Worm (Caenorhabditis elegans) whole organism, L1 larva: ENCODE data around the gene rha-1.

ENCODE experiments used
- C16A3.4 ChIP-seq: fragments of 150-350 bp; optimal IDR thresholded peaks from 2 replicates; lab custom pipeline; 2014; ENCODE audit warnings: missing biosample characterization, missing genetic modification characterization
- F16B12.6 ChIP-seq: fragments of 150-350 bp; optimal IDR thresholded peaks from 2 replicates; lab custom pipeline; 2014; ENCODE audit warnings: missing biosample characterization, missing genetic modification characterization
- alr-1 ChIP-seq: fragments of 200-800 bp; sonication (Bioruptor generic); optimal IDR thresholded peaks from 2 replicates; lab custom pipeline; 2018; ENCODE audit warnings: borderline replicate concordance, mild to moderate bottlenecking, missing genetic modification characterization, missing compliant biosample characterization
- ama-1 ChIP-seq: fragments of 150-350 bp; optimal IDR thresholded peaks from 2 replicates; lab custom pipeline; 2014
- ceh-88 ChIP-seq: fragments of 200-800 bp; sonication (Bioruptor generic); IDR thresholded peaks from 2 replicates; pipeline ENCODE4 v1.3.6; 2022; ENCODE audit warnings: missing genetic modification characterization, missing compliant biosample characterization
- ceh-90 ChIP-seq: sonication (generic microtip); optimal IDR thresholded peaks from 2 replicates; lab custom pipeline; 2016; ENCODE audit warnings: missing genetic modification characterization, missing compliant biosample characterization
- efl-1 ChIP-seq, 4 experiments: fragments of 150-350 bp; optimal IDR thresholded peaks in 3 of 4; peaks in 1 of 4; 1 replicate in 1 of 4; 2 replicates in 3 of 4; lab custom pipeline; 2014; ENCODE audit warnings: missing biosample characterization in 2 of 4, missing genetic modification characterization in 2 of 4, missing genetic modification reagents in 2 of 4
- egl-27 ChIP-seq, 2 experiments: fragments of 150-350 bp in 1 of 2; sonication (generic microtip); optimal IDR thresholded peaks; 3 replicates each; lab custom pipeline; 2017 to 2018; ENCODE audit warnings: missing biosample characterization in 2 of 2, missing genetic modification characterization in 2 of 2, missing genetic modification reagents in 2 of 2
- ets-5 ChIP-seq: fragments of 200-800 bp; sonication (Bioruptor generic); IDR thresholded peaks from 2 replicates; pipeline ENCODE4 v1.3.6; 2022; ENCODE audit warnings: missing genetic modification characterization, missing compliant biosample characterization
- fkh-4 ChIP-seq: sonication (generic microtip); optimal IDR thresholded peaks from 2 replicates; lab custom pipeline; 2016; ENCODE audit warnings: missing compliant biosample characterization, missing genetic modification characterization, borderline replicate concordance
- hlh-17 ChIP-seq: fragments of 200-800 bp; sonication (Bioruptor generic); optimal IDR thresholded peaks from 2 replicates; lab custom pipeline; 2018; ENCODE audit warnings: missing genetic modification characterization, mild to moderate bottlenecking, missing compliant biosample characterization, moderate library complexity, borderline replicate concordance
- hlh-4 ChIP-seq: sonication (generic microtip); optimal IDR thresholded peaks from 2 replicates; lab custom pipeline; 2016; ENCODE audit warnings: mild to moderate bottlenecking, missing genetic modification characterization, missing compliant biosample characterization
- hpl-2 ChIP-seq: fragments of 150-350 bp; optimal IDR thresholded peaks from 2 replicates; lab custom pipeline; 2014; ENCODE audit warnings: missing biosample characterization, missing genetic modification reagents, missing genetic modification characterization
- lin-13 ChIP-seq: fragments of 150-350 bp; optimal IDR thresholded peaks from 2 replicates; lab custom pipeline; 2014; ENCODE audit warnings: missing biosample characterization, missing genetic modification reagents, missing genetic modification characterization
- lin-14 ChIP-seq: fragments of 200-800 bp; sonication (Bioruptor generic); optimal IDR thresholded peaks from 2 replicates; lab custom pipeline; 2018; ENCODE audit warnings: mild to moderate bottlenecking, missing genetic modification characterization, moderate library complexity, missing compliant biosample characterization
- lin-39 ChIP-seq: fragments of 150-350 bp; optimal IDR thresholded peaks from 2 replicates; lab custom pipeline; 2014; ENCODE audit warnings: missing biosample characterization, missing genetic modification reagents, missing genetic modification characterization
- lir-3 ChIP-seq: sonication (generic microtip); optimal IDR thresholded peaks from 2 replicates; lab custom pipeline; 2016; ENCODE audit warnings: mild to moderate bottlenecking, missing genetic modification characterization, moderate library complexity, missing compliant biosample characterization; ENCODE audit not compliant: poor library complexity
- lsy-2 ChIP-seq, 2 experiments: fragments of 150-350 bp; optimal IDR thresholded peaks; 2 replicates each; lab custom pipeline; 2014; ENCODE audit warnings: missing biosample characterization in 2 of 2, missing genetic modification characterization in 2 of 2
- mab-9 ChIP-seq: fragments of 200-800 bp; sonication (Bioruptor generic); IDR thresholded peaks from 2 replicates; pipeline ENCODE4 v1.3.6; 2022; ENCODE audit warnings: missing genetic modification reagents, missing genetic modification characterization, missing compliant biosample characterization
- mep-1 ChIP-seq: fragments of 150-350 bp; optimal IDR thresholded peaks from 2 replicates; lab custom pipeline; 2014; ENCODE audit warnings: missing biosample characterization, missing genetic modification characterization
- nhr-11 ChIP-seq: fragments of 150-350 bp; optimal IDR thresholded peaks from 2 replicates; lab custom pipeline; 2014; ENCODE audit warnings: missing biosample characterization, missing genetic modification characterization
- nhr-19 ChIP-seq: fragments of 200-800 bp; sonication (Bioruptor generic); conservative IDR thresholded peaks from 2 replicates; pipeline ENCODE4 v1.3.6; 2022; ENCODE audit warnings: missing genetic modification characterization, missing compliant biosample characterization
- nhr-20 ChIP-seq: sonication (generic microtip); optimal IDR thresholded peaks from 2 replicates; lab custom pipeline; 2016; ENCODE audit warnings: mild to moderate bottlenecking, missing genetic modification characterization, missing compliant biosample characterization
- nhr-28 ChIP-seq: fragments of 150-350 bp; optimal IDR thresholded peaks from 2 replicates; lab custom pipeline; 2014; ENCODE audit warnings: missing biosample characterization, missing genetic modification characterization
- nhr-71 ChIP-seq: sonication (generic microtip); optimal IDR thresholded peaks from 2 replicates; lab custom pipeline; 2016; ENCODE audit warnings: mild to moderate bottlenecking, missing genetic modification characterization, moderate library complexity, missing compliant biosample characterization
- nhr-85 ChIP-seq: sonication (generic microtip); peaks from one replicate; lab custom pipeline; 2016; ENCODE audit warnings: missing genetic modification characterization, inconsistent platforms, missing compliant biosample characterization
- pqm-1 ChIP-seq: sonication (generic microtip); optimal IDR thresholded peaks from 3 replicates; lab custom pipeline; 2017; ENCODE audit warnings: missing biosample characterization, missing genetic modification characterization
- rnt-1 ChIP-seq: sonication (generic microtip); optimal IDR thresholded peaks from 2 replicates; lab custom pipeline; 2016; ENCODE audit warnings: mild to moderate bottlenecking, missing genetic modification characterization, moderate library complexity, missing compliant biosample characterization
- skn-1 ChIP-seq: fragments of 150-350 bp; optimal IDR thresholded peaks from 2 replicates; lab custom pipeline; 2014; ENCODE audit warnings: missing biosample characterization, missing genetic modification characterization
- snpc-4 ChIP-seq: fragments of 150-350 bp; optimal IDR thresholded peaks from 2 replicates; lab custom pipeline; 2014; ENCODE audit warnings: missing biosample characterization, missing genetic modification characterization
- sox-4 ChIP-seq: sonication (generic microtip); optimal IDR thresholded peaks from 2 replicates; lab custom pipeline; 2016; ENCODE audit warnings: missing genetic modification characterization, missing compliant biosample characterization
- sptf-1 ChIP-seq: fragments of 150-350 bp; optimal IDR thresholded peaks from 2 replicates; lab custom pipeline; 2014; ENCODE audit warnings: missing biosample characterization, missing genetic modification characterization
- swsn-7 ChIP-seq: sonication (generic microtip); optimal IDR thresholded peaks from 2 replicates; lab custom pipeline; 2016; ENCODE audit warnings: missing genetic modification characterization, missing compliant biosample characterization
- tbx-2 ChIP-seq: sonication (generic microtip); optimal IDR thresholded peaks from 2 replicates; lab custom pipeline; 2016; ENCODE audit warnings: missing genetic modification characterization, missing compliant biosample characterization
- tlp-1 ChIP-seq: fragments of 150-350 bp; optimal IDR thresholded peaks from 2 replicates; lab custom pipeline; 2014; ENCODE audit warnings: missing biosample characterization, missing genetic modification characterization
- unc-130 ChIP-seq: fragments of 150-350 bp; optimal IDR thresholded peaks from 2 replicates; lab custom pipeline; 2017; ENCODE audit warnings: missing biosample characterization, missing genetic modification characterization, inconsistent platforms
- unc-30 ChIP-seq: sonication (generic microtip); optimal IDR thresholded peaks from 2 replicates; lab custom pipeline; 2017; ENCODE audit warnings: missing biosample characterization, missing genetic modification characterization
- zag-1 ChIP-seq: fragments of 150-350 bp; optimal IDR thresholded peaks from 2 replicates; lab custom pipeline; 2014; ENCODE audit warnings: missing biosample characterization, missing genetic modification characterization

Gene rha-1

DNA sequence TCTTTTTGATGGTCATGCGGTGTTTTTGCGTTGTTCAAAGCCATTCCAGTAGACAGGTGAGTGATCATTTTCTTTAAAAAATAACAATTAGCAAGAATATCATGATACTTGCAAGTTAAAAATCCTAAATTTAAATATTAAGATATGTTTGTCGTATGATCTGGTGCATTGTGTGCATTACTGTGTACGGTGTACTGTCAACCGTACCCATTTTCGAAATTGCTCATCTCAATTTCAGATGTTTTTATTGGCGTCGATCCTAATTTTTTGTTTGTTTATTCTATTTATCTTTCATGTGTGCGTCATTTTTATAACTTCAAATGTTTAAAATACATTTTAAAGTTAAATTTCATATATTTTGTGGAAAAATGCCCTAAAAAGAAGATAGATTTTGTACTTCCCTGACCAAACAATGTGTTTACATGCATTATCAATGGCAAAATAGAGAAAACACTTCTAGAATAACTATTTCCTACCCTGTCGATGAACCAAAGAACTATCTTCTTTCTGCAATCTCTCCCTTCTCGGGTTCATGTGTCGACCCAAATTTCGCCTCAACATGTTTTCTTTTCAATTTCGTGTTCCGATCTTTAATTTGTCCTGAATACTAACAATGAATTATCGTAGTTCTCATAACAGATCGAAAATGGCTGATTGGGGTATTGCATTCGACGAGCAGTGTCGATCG is 947 bp upstream of the rha-1 start, which contains the start of the genes T07D4.5 and ddx-19 (continued):
- TF ChIP-seq lin-14 (GFP tag; lab: Kevin White, UChicago) (no peak), nhr-20 (peak; percentile 55), C16A3.4 (tag; lab: Kevin White, UChicago) (peak; percentile 63), lir-3 (no peak), tbx-2 (peak; percentile 22), lin-13 (no peak), ceh-90 (tag; lab: Kevin White, UChicago) (no peak), tlp-1 (no peak), mep-1 (tag; lab: Kevin White, UChicago) (no peak), sox-4 (no peak), snpc-4 (tag; lab: Kevin White, UChicago) (no peak), mab-9 (GFP tag; lab: Robert Waterston, UW) (no peak), lsy-2 (tag; optimal IDR thresholded peaks at IDR 0.05; lab: Kevin White, UChicago) (peak; percentile 97 to 99), efl-1 (optimal IDR thresholded peaks at IDR 0.05; lab: Kevin White, UChicago) (peak; percentile 56 to 66), efl-1 (GFP tag; optimal IDR thresholded peaks at IDR 0.05 in 1 of 2; lab: Kevin White, UChicago) (peak; percentile 65 to 95), hlh-4 (no peak), nhr-28 (no peak), fkh-4 (tag; lab: Kevin White, UChicago) (no peak), unc-130 (tag; lab: Kevin White, UChicago) (peak; percentile 83), sptf-1 (tag; lab: Kevin White, UChicago) (no peak), swsn-7 (tag; lab: Kevin White, UChicago) (peak; percentile 29), skn-1 (tag; lab: Kevin White, UChicago) (peak; percentile 9), nhr-11 (tag; lab: Kevin White, UChicago) (no peak), ama-1 (no peak), hpl-2 (GFP tag; lab: Kevin White, UChicago) (no peak), F16B12.6 (tag; lab: Kevin White, UChicago) (peak; percentile 87), unc-30 (tag; lab: Kevin White, UChicago) (no peak), nhr-19 (no peak; the same call in 1 of the 2 replicates), egl-27 (tag; optimal IDR thresholded peaks at IDR 0.05; lab: Kevin White, UChicago) (no peak), alr-1 (no peak)

- TF ChIP-seq lin-14 (GFP tag; lab: Kevin White, UChicago), result no peak
- no peak for TF ChIP-seq pqm-1 (tag; lab: Kevin White, UChicago)
- TF ChIP-seq nhr-11 (tag; lab: Kevin White, UChicago), result no peak
- no peak for TF ChIP-seq lin-39
- no peak for TF ChIP-seq nhr-71 (tag; lab: Kevin White, UChicago)
- TF ChIP-seq ets-5 (GFP tag; lab: Robert Waterston, UW), result no peak
- no peak for TF ChIP-seq ceh-88
- TF ChIP-seq zag-1 (tag; lab: Kevin White, UChicago), result no peak
Measured at ce11 chrII:8878528-8878927, 4.9 kb downstream of the rha-1 start.

- TF ChIP-seq efl-1 (optimal IDR thresholded peaks at IDR 0.05; lab: Kevin White, UChicago) (no peak), efl-1 (GFP tag; optimal IDR thresholded peaks at IDR 0.05 in 1 of 2; lab: Kevin White, UChicago) (peak in 1 of 2 experiments; percentile 35), hlh-17 (GFP tag; lab: Kevin White, UChicago) (no peak), nhr-85 (peak; percentile 8), nhr-20 (no peak), rnt-1 (tag; lab: Kevin White, UChicago) (peak; percentile 64), snpc-4 (tag; lab: Kevin White, UChicago) (peak; percentile 85)
Measured at ce11 chrII:8877032-8877985, 6.2 kb downstream of the rha-1 start.
